Fruit fly (Drosophila melanogaster) whole organism, embryonic: ENCODE results near the gene CG14062.

Experiments used
- CG10209 ChIP-seq: fragments of 200-800 bp; sonication (Bioruptor generic); optimal IDR thresholded peaks from 3 replicates; lab custom pipeline; 2017; ENCODE audit warnings: missing biosample characterization, mild to moderate bottlenecking, missing genetic modification characterization, missing genetic modification reagents
- CG10565 ChIP-seq: fragments of 200-800 bp; sonication (Bioruptor generic); optimal IDR thresholded peaks from 3 replicates; lab custom pipeline; 2016; ENCODE audit warnings: missing biosample characterization, mild to moderate bottlenecking, missing genetic modification characterization
- CG11723 ChIP-seq: fragments of 200-800 bp; sonication (Bioruptor generic); optimal IDR thresholded peaks from 2 replicates; lab custom pipeline; 2017; ENCODE audit warnings: missing biosample characterization, mild to moderate bottlenecking, missing genetic modification characterization
- CG12391 ChIP-seq: fragments of 200-800 bp; sonication (Bioruptor generic); optimal IDR thresholded peaks from 3 replicates; lab custom pipeline; 2018; ENCODE audit warnings: missing biosample characterization, mild to moderate bottlenecking, missing genetic modification characterization, moderate library complexity
- CG15011 ChIP-seq: fragments of 200-800 bp; sonication (Bioruptor generic); optimal IDR thresholded peaks from 3 replicates; lab custom pipeline; 2018; ENCODE audit warnings: missing biosample characterization, mild to moderate bottlenecking, missing genetic modification characterization
- CG17328 ChIP-seq: fragments of 200-800 bp; sonication (Bioruptor generic); IDR thresholded peaks from 2 replicates; pipeline ENCODE4 v1.3.6; 2022; ENCODE audit warnings: missing biosample characterization, missing genetic modification characterization
- CG17829 ChIP-seq: fragments of 200-800 bp; optimal IDR thresholded peaks from 2 replicates; lab custom pipeline; 2019; ENCODE audit warnings: missing biosample characterization, mild to moderate bottlenecking, missing genetic modification characterization, moderate library complexity
- CG31388 ChIP-seq: fragments of 200-800 bp; sonication (Bioruptor generic); optimal IDR thresholded peaks from 2 replicates; lab custom pipeline; 2016; ENCODE audit warnings: missing biosample characterization, missing genetic modification characterization
- CG4328 ChIP-seq: fragments of 200-800 bp; sonication (Bioruptor generic); optimal IDR thresholded peaks from 3 replicates; lab custom pipeline; 2017; ENCODE audit warnings: missing biosample characterization, missing genetic modification reagents, missing genetic modification characterization
- CG4360 ChIP-seq: fragments of 200-800 bp; sonication (Bioruptor generic); IDR thresholded peaks from 2 replicates; pipeline ENCODE4 v1.3.6; 2022; ENCODE audit warnings: missing biosample characterization, missing genetic modification characterization
- CG4820 ChIP-seq: fragments of 200-800 bp; sonication (Bioruptor generic); optimal IDR thresholded peaks from 3 replicates; lab custom pipeline; 2016; ENCODE audit warnings: missing biosample characterization, missing genetic modification characterization
- CG5180 ChIP-seq: fragments of 200-800 bp; sonication (Bioruptor generic); optimal IDR thresholded peaks from 3 replicates; lab custom pipeline; 2017; ENCODE audit warnings: missing biosample characterization, missing genetic modification characterization, mild to moderate bottlenecking, moderate library complexity, missing genetic modification reagents
- CG8359 ChIP-seq: fragments of 200-800 bp; sonication (Bioruptor generic); optimal IDR thresholded peaks from 2 replicates; lab custom pipeline; 2017; ENCODE audit warnings: missing biosample characterization, mild to moderate bottlenecking, missing genetic modification characterization, borderline replicate concordance
- Chrac-16 ChIP-seq: fragments of 200-800 bp; sonication (Bioruptor generic); optimal IDR thresholded peaks from 3 replicates; lab custom pipeline; 2016; ENCODE audit warnings: missing biosample characterization, missing genetic modification characterization
- Doc2 ChIP-seq: fragments of 200-800 bp; sonication (Bioruptor generic); IDR thresholded peaks from 2 replicates; pipeline ENCODE4 v1.3.6; 2022; ENCODE audit warnings: missing biosample characterization, missing genetic modification characterization
- Drgx ChIP-seq: fragments of 200-800 bp; sonication (Bioruptor generic); IDR thresholded peaks from 2 replicates; pipeline ENCODE4 v1.3.6; 2022; ENCODE audit warnings: missing biosample characterization, missing genetic modification characterization
- GATAe ChIP-seq: fragments of 200-800 bp; sonication (Bioruptor generic); conservative IDR thresholded peaks from 2 replicates; pipeline ENCODE4 v1.3.6; 2022; ENCODE audit warnings: missing biosample characterization, missing genetic modification characterization
- HLH54F ChIP-seq: fragments of 200-800 bp; sonication (Bioruptor generic); optimal IDR thresholded peaks from 3 replicates; lab custom pipeline; 2016; ENCODE audit warnings: missing biosample characterization, missing genetic modification characterization
- HLHmδ ChIP-seq: fragments of 200-800 bp; sonication (Bioruptor generic); optimal IDR thresholded peaks from 2 replicates; lab custom pipeline; 2018; ENCODE audit warnings: missing biosample characterization, mild to moderate bottlenecking, missing genetic modification characterization, moderate library complexity
- HmgD ChIP-seq: fragments of 200-800 bp; sonication (Bioruptor generic); optimal IDR thresholded peaks from 3 replicates; lab custom pipeline; 2016; ENCODE audit warnings: missing biosample characterization, missing genetic modification characterization
- Lim3 ChIP-seq: fragments of 200-800 bp; sonication (Bioruptor generic); IDR thresholded peaks from 2 replicates; pipeline ENCODE4 v1.3.6; 2022; ENCODE audit warnings: missing biosample characterization, missing genetic modification characterization
- MESR4 ChIP-seq: fragments of 200-800 bp; sonication (Bioruptor generic); optimal IDR thresholded peaks from 2 replicates; lab custom pipeline; 2018; ENCODE audit warnings: missing biosample characterization, mild to moderate bottlenecking, missing genetic modification characterization, moderate library complexity
- NK7.1 ChIP-seq: fragments of 200-800 bp; sonication (Bioruptor generic); optimal IDR thresholded peaks from 3 replicates; lab custom pipeline; 2016; ENCODE audit warnings: missing biosample characterization, missing genetic modification characterization
- Neu2 ChIP-seq: fragments of 200-800 bp; sonication (Bioruptor generic); optimal IDR thresholded peaks from 3 replicates; lab custom pipeline; 2016; ENCODE audit warnings: missing biosample characterization, missing genetic modification characterization, borderline replicate concordance
- Oaz ChIP-seq: fragments of 200-800 bp; sonication (Bioruptor generic); IDR thresholded peaks from 2 replicates; pipeline ENCODE4 v1.3.6; 2022; ENCODE audit warnings: missing biosample characterization, missing genetic modification characterization
- Oli ChIP-seq: fragments of 200-800 bp; sonication (Bioruptor generic); optimal IDR thresholded peaks from 2 replicates; lab custom pipeline; 2018; ENCODE audit warnings: missing biosample characterization, mild to moderate bottlenecking, missing genetic modification characterization, moderate library complexity
- Poxn ChIP-seq: fragments of 200-800 bp; sonication (Bioruptor generic); IDR thresholded peaks from 2 replicates; pipeline ENCODE4 v1.3.6; 2022; ENCODE audit warnings: missing biosample characterization, missing genetic modification characterization
- Ptx1 ChIP-seq: fragments of 200-800 bp; sonication (Bioruptor generic); IDR thresholded peaks from 2 replicates; pipeline ENCODE4 v1.3.6; 2022; ENCODE audit warnings: missing biosample characterization, missing genetic modification characterization
- Rx ChIP-seq: fragments of 200-800 bp; sonication (Bioruptor generic); IDR thresholded peaks from 2 replicates; pipeline ENCODE4 v1.3.6; 2022; ENCODE audit warnings: missing biosample characterization, missing genetic modification characterization
- Tbp ChIP-seq: fragments of >200 bp; optimal IDR thresholded peaks from 2 replicates; lab custom pipeline; 2018; ENCODE audit warnings: missing biosample characterization, missing genetic modification characterization
- ab ChIP-seq: fragments of 200-800 bp; sonication (Bioruptor generic); optimal IDR thresholded peaks from 2 replicates; lab custom pipeline; 2016; ENCODE audit warnings: missing biosample characterization, missing genetic modification characterization
- al ChIP-seq: fragments of 200-800 bp; sonication (Bioruptor generic); IDR thresholded peaks from 2 replicates; pipeline ENCODE4 v1.3.6; 2022; ENCODE audit warnings: missing biosample characterization, missing genetic modification characterization
- aop ChIP-seq: fragments of 200-800 bp; sonication (Bioruptor generic); IDR thresholded peaks from 2 replicates; pipeline ENCODE4 v1.3.6; 2022; ENCODE audit warnings: missing biosample characterization, missing genetic modification characterization
- ato ChIP-seq: fragments of 200-800 bp; sonication (Bioruptor generic); IDR thresholded peaks from 2 replicates; pipeline ENCODE4 v1.3.6; 2022; ENCODE audit warnings: missing biosample characterization, missing genetic modification characterization; ENCODE audit not compliant: partially characterized antibody
- cad ChIP-seq: fragments of >200 bp; optimal IDR thresholded peaks from 2 replicates; lab custom pipeline; 2017; ENCODE audit warnings: missing biosample characterization, missing genetic modification characterization
- corto ChIP-seq: fragments of 200-800 bp; sonication (Bioruptor generic); optimal IDR thresholded peaks from 2 replicates; lab custom pipeline; 2016; ENCODE audit warnings: missing biosample characterization, mild to moderate bottlenecking, missing genetic modification characterization, moderate library complexity
- dysf ChIP-seq: fragments of 200-800 bp; sonication (Bioruptor generic); IDR thresholded peaks from 3 replicates; pipeline ENCODE4 v1.3.6; 2022; ENCODE audit warnings: missing biosample characterization, missing genetic modification characterization
- en ChIP-seq: fragments of 200-800 bp; sonication (Bioruptor generic); optimal IDR thresholded peaks from 2 replicates; lab custom pipeline; 2016; ENCODE audit warnings: missing biosample characterization, missing genetic modification characterization
- esg ChIP-seq: fragments of 200-800 bp; sonication (Bioruptor generic); conservative IDR thresholded peaks from 2 replicates; pipeline ENCODE4 v1.3.6; 2022; ENCODE audit warnings: missing biosample characterization, missing genetic modification characterization
- gem ChIP-seq: fragments of 200-800 bp; sonication (Bioruptor generic); optimal IDR thresholded peaks from 2 replicates; lab custom pipeline; 2019; ENCODE audit warnings: missing biosample characterization, mild to moderate bottlenecking, missing genetic modification characterization, moderate library complexity
- grau ChIP-seq: fragments of 200-800 bp; optimal IDR thresholded peaks from 3 replicates; lab custom pipeline; 2019; ENCODE audit warnings: missing biosample characterization, mild to moderate bottlenecking, missing genetic modification characterization, moderate library complexity
- oc ChIP-seq: fragments of 200-800 bp; sonication (Bioruptor generic); optimal IDR thresholded peaks from 2 replicates; lab custom pipeline; 2018; ENCODE audit warnings: missing biosample characterization, mild to moderate bottlenecking, missing genetic modification characterization, moderate library complexity
- pan ChIP-seq, 4 experiments: fragments of >200 bp in 3 of 4; fragments of 200-800 bp in 1 of 4; sonication (Bioruptor generic) in 1 of 4; optimal IDR thresholded peaks in 3 of 4; IDR thresholded peaks in 1 of 4; 2 replicates each; pipeline versions ENCODE4 v1.3.6 to Lab custom; 2017 to 2022; ENCODE audit warnings: missing biosample characterization in 2 of 4, missing genetic modification characterization in 2 of 4, mixed read lengths in 1 of 4
- pb ChIP-seq: fragments of 200-800 bp; sonication (Bioruptor generic); optimal IDR thresholded peaks from 3 replicates; lab custom pipeline; 2016; ENCODE audit warnings: missing biosample characterization, missing genetic modification characterization
- row ChIP-seq: fragments of 200-800 bp; sonication (Bioruptor generic); IDR thresholded peaks from 3 replicates; pipeline ENCODE4 v1.3.6; 2022; ENCODE audit warnings: missing biosample characterization, missing genetic modification characterization
- run ChIP-seq: fragments of 200-800 bp; sonication (Bioruptor generic); optimal IDR thresholded peaks from 3 replicates; lab custom pipeline; 2018; ENCODE audit warnings: missing biosample characterization, mild to moderate bottlenecking, missing genetic modification characterization
- sd ChIP-seq: fragments of 200-800 bp; sonication (Bioruptor generic); optimal IDR thresholded peaks from 3 replicates; lab custom pipeline; 2018; ENCODE audit warnings: missing biosample characterization, mild to moderate bottlenecking, missing genetic modification characterization, moderate library complexity
- sob ChIP-seq: fragments of 200-800 bp; sonication (Bioruptor generic); IDR thresholded peaks from 2 replicates; pipeline ENCODE4 v1.3.6; 2022; ENCODE audit warnings: missing biosample characterization, missing genetic modification characterization
- stwl ChIP-seq: fragments of 200-800 bp; sonication (Bioruptor generic); optimal IDR thresholded peaks from 3 replicates; lab custom pipeline; 2018; ENCODE audit warnings: missing biosample characterization, mild to moderate bottlenecking, missing genetic modification characterization, moderate library complexity
- tx ChIP-seq: fragments of 200-800 bp; sonication (Bioruptor generic); optimal IDR thresholded peaks from 2 replicates; lab custom pipeline; 2016; ENCODE audit warnings: missing biosample characterization, missing genetic modification characterization
- zfh1 ChIP-seq: fragments of 200-800 bp; sonication (Bioruptor generic); IDR thresholded peaks from 3 replicates; pipeline ENCODE4 v1.3.6; 2022; ENCODE audit warnings: missing biosample characterization, missing genetic modification characterization

CG14062 gene

DNA sequence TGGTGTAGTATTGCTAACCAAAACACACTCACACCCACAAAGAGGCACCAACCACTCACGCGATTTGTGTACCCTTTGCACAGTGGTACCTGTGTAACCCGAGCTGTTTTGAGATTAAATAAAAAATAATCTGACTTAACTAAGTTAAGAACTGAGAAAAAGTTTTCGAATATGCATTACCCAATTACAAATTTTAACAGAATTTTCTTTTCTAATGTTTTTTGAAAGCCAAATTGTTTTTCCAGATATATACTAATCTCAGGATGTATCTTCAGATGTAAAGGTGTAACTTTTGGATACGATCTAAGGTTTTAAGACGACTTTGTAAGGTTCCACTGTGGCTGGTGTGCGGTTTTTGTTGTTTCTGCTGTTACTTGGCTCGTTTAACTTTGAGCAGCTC, 8.9 kb downstream of the CG14062 start (continued):
- TF ChIP-seq Neu2, result no peak
- peak; percentile 22 for TF ChIP-seq Oli (tag; lab: Kevin White, UChicago)
- TF ChIP-seq row (GFP tag; lab: Robert Waterston, UW), result peak; percentile 29; the same call in 1 of the 3 replicates
- no peak for TF ChIP-seq CG17829
- no peak for TF ChIP-seq stwl (tag; lab: Kevin White, UChicago)
- TF ChIP-seq run (tag; lab: Kevin White, UChicago), result no peak
- TF ChIP-seq en (GFP tag; lab: Kevin White, UChicago), result no peak
- TF ChIP-seq gem (tag; lab: Kevin White, UChicago), result peak; percentile 57
- TF ChIP-seq CG15011 (GFP tag; lab: Kevin White, UChicago), result no peak
- TF ChIP-seq aop, result no peak
- TF ChIP-seq HmgD (GFP tag; lab: Kevin White, UChicago), result no peak
- 0 out of 3 replicates have a peak, but pooled peaks have one; percentile 30 for TF ChIP-seq dysf
- TF ChIP-seq Oaz (GFP tag; lab: Robert Waterston, UW), result no peak
- TF ChIP-seq CG10565 (GFP tag; lab: Kevin White, UChicago), result no peak
- no peak for TF ChIP-seq CG8359 (GFP tag; lab: Kevin White, UChicago)
- peak; percentile 53 for TF ChIP-seq grau
- TF ChIP-seq CG5180, result no peak
- TF ChIP-seq NK7.1 (GFP tag; lab: Kevin White, UChicago), result no peak
- TF ChIP-seq Tbp (GFP tag; lab: Kevin White, UChicago), result no peak
- no peak for TF ChIP-seq sd (tag; lab: Kevin White, UChicago)
- TF ChIP-seq oc (tag; lab: Kevin White, UChicago), result no peak
- TF ChIP-seq Rx, result no peak
- no peak for TF ChIP-seq tx (GFP tag; lab: Kevin White, UChicago)
- no peak for TF ChIP-seq CG31388 (GFP tag; lab: Kevin White, UChicago)
- no peak for TF ChIP-seq CG4360 (GFP tag; lab: Robert Waterston, UW)
- no peak for TF ChIP-seq zfh1 (GFP tag; lab: Robert Waterston, UW)
- TF ChIP-seq ato (GFP tag; lab: Robert Waterston, UW), result no peak
- no peak for TF ChIP-seq pb (GFP tag; lab: Kevin White, UChicago)
- TF ChIP-seq MESR4 (GFP tag; lab: Kevin White, UChicago), result no peak
- TF ChIP-seq HLHmδ (GFP tag; lab: Kevin White, UChicago), result no peak
- no peak for TF ChIP-seq CG10209
- no peak for TF ChIP-seq Doc2 (GFP tag; lab: Robert Waterston, UW)
- TF ChIP-seq ab (GFP tag; lab: Kevin White, UChicago), result no peak
- TF ChIP-seq pan (optimal IDR thresholded peaks at IDR 0.05; lab: Kevin White, UChicago), result no peak
- peak in 1 of 2 experiments; percentile 19 for TF ChIP-seq pan (GFP tag; optimal IDR thresholded peaks at IDR 0.05 in 1 of 2, IDR thresholded peaks at IDR 0.05 in 1 of 2)
- TF ChIP-seq Poxn (GFP tag; lab: Robert Waterston, UW), result no peak
- no peak for TF ChIP-seq CG4328 (GFP tag; lab: Kevin White, UChicago)
- no peak for TF ChIP-seq HLH54F (GFP tag; lab: Kevin White, UChicago)
- peak; percentile 73 for TF ChIP-seq Drgx (GFP tag; lab: Robert Waterston, UW)
- TF ChIP-seq CG17328, result 0 out of 2 replicates have a peak, but pooled peaks have one; percentile 14
- TF ChIP-seq sob (GFP tag; lab: Robert Waterston, UW), result no peak
- no peak for TF ChIP-seq GATAe (GFP tag; lab: Robert Waterston, UW)
- TF ChIP-seq Ptx1 (GFP tag; lab: Robert Waterston, UW), result peak; percentile 28; the same call in 1 of the 2 replicates
- TF ChIP-seq CG4820 (GFP tag; lab: Kevin White, UChicago), result no peak
- TF ChIP-seq cad (GFP tag; lab: Kevin White, UChicago), result no peak
- no peak for TF ChIP-seq al
- TF ChIP-seq CG11723 (GFP tag; lab: Kevin White, UChicago), result no peak
- TF ChIP-seq Chrac-16 (GFP tag; lab: Kevin White, UChicago), result no peak
- no peak for TF ChIP-seq corto (GFP tag; lab: Kevin White, UChicago)
- TF ChIP-seq CG12391 (tag; lab: Kevin White, UChicago), result no peak
- TF ChIP-seq esg, result 0 out of 2 replicates have a peak, but pooled peaks have one; percentile 18
- no peak for TF ChIP-seq Lim3 (GFP tag; lab: Robert Waterston, UW)
